Worm (Caenorhabditis elegans) whole organism, late embryonic: ENCODE measurements around the gene Y38C1AA.1.

Experiments
- C08G9.2 ChIP-seq: sonication (generic microtip); optimal IDR thresholded peaks from 2 replicates; lab custom pipeline; 2016; ENCODE audit warnings: mild to moderate bottlenecking, missing genetic modification characterization, moderate library complexity, missing compliant biosample characterization
- C38D4.7 ChIP-seq: fragments of 200-800 bp; sonication (Bioruptor generic); optimal IDR thresholded peaks from 2 replicates; lab custom pipeline; 2018; ENCODE audit warnings: mild to moderate bottlenecking, missing genetic modification characterization, moderate library complexity, missing compliant biosample characterization
- F13H6.1 ChIP-seq: sonication (generic microtip); optimal IDR thresholded peaks from 2 replicates; lab custom pipeline; 2016; ENCODE audit warnings: missing genetic modification characterization, missing compliant biosample characterization
- K02D7.2 ChIP-seq: sonication (generic microtip); optimal IDR thresholded peaks from 2 replicates; lab custom pipeline; 2017; ENCODE audit warnings: mild to moderate bottlenecking, missing genetic modification characterization, missing compliant biosample characterization
- T23F11.4 ChIP-seq: fragments of 200-800 bp; sonication (Bioruptor generic); optimal IDR thresholded peaks from 2 replicates; lab custom pipeline; 2018; ENCODE audit warnings: mild to moderate bottlenecking, missing genetic modification characterization, missing compliant biosample characterization
- ama-1 ChIP-seq: fragments of 150-350 bp; optimal IDR thresholded peaks from 2 replicates; lab custom pipeline; 2014
- ceh-18 ChIP-seq: sonication (generic microtip); optimal IDR thresholded peaks from 2 replicates; lab custom pipeline; 2016; ENCODE audit warnings: missing genetic modification characterization, missing compliant biosample characterization
- ceh-2 ChIP-seq: sonication (generic microtip); optimal IDR thresholded peaks from 2 replicates; lab custom pipeline; 2016; ENCODE audit warnings: missing genotype, missing genetic modification characterization, missing compliant biosample characterization
- ceh-30 ChIP-seq: fragments of 150-350 bp; optimal IDR thresholded peaks from 2 replicates; lab custom pipeline; 2014; ENCODE audit warnings: missing biosample characterization, missing genetic modification characterization
- ceh-34 ChIP-seq: sonication (generic microtip); optimal IDR thresholded peaks from 2 replicates; lab custom pipeline; 2016; ENCODE audit warnings: mild to moderate bottlenecking, missing genetic modification characterization, missing compliant biosample characterization
- ceh-48 ChIP-seq: sonication (generic microtip); optimal IDR thresholded peaks from 2 replicates; lab custom pipeline; 2016; ENCODE audit warnings: missing genetic modification characterization, inconsistent platforms, missing compliant biosample characterization
- che-1 ChIP-seq: sonication (generic microtip); optimal IDR thresholded peaks from 2 replicates; lab custom pipeline; 2016; ENCODE audit warnings: mild to moderate bottlenecking, missing genetic modification characterization, missing compliant biosample characterization
- dmd-4 ChIP-seq: sonication (generic microtip); optimal IDR thresholded peaks from 2 replicates; lab custom pipeline; 2016; ENCODE audit warnings: borderline replicate concordance, missing genetic modification characterization, missing compliant biosample characterization
- elt-4 ChIP-seq: sonication (generic microtip); optimal IDR thresholded peaks from 2 replicates; lab custom pipeline; 2016; ENCODE audit warnings: missing genetic modification characterization, missing compliant biosample characterization
- ets-4 ChIP-seq: sonication (generic microtip); optimal IDR thresholded peaks from 2 replicates; lab custom pipeline; 2016; ENCODE audit warnings: missing genetic modification characterization, missing compliant biosample characterization
- eyg-1 ChIP-seq: sonication (generic microtip); optimal IDR thresholded peaks from 2 replicates; lab custom pipeline; 2016; ENCODE audit warnings: missing genotype, missing genetic modification characterization, missing compliant biosample characterization
- fkh-6 ChIP-seq: sonication (generic microtip); optimal IDR thresholded peaks from 2 replicates; lab custom pipeline; 2016; ENCODE audit warnings: missing genetic modification characterization, missing compliant biosample characterization
- hlh-15 ChIP-seq: sonication (generic microtip); optimal IDR thresholded peaks from 2 replicates; lab custom pipeline; 2016; ENCODE audit warnings: missing genetic modification characterization, missing compliant biosample characterization
- hlh-6 ChIP-seq: sonication (generic microtip); optimal IDR thresholded peaks from 2 replicates; lab custom pipeline; 2016; ENCODE audit warnings: missing genotype, missing genetic modification characterization, missing compliant biosample characterization
- madf-2 ChIP-seq: sonication (generic microtip); optimal IDR thresholded peaks from 2 replicates; lab custom pipeline; 2017; ENCODE audit warnings: missing genetic modification characterization, missing compliant biosample characterization
- mec-3 ChIP-seq: sonication (generic microtip); optimal IDR thresholded peaks from 2 replicates; lab custom pipeline; 2016; ENCODE audit warnings: borderline replicate concordance, missing genetic modification characterization, missing compliant biosample characterization
- nfya-1 ChIP-seq: sonication (generic microtip); optimal IDR thresholded peaks from 2 replicates; lab custom pipeline; 2017; ENCODE audit warnings: missing genetic modification characterization, mild to moderate bottlenecking, missing compliant biosample characterization, antibody characterized with exemption, moderate library complexity
- nhr-11 ChIP-seq: fragments of 150-350 bp; optimal IDR thresholded peaks from 2 replicates; lab custom pipeline; 2014; ENCODE audit warnings: missing biosample characterization, missing genetic modification characterization
- nhr-232 ChIP-seq: sonication (generic microtip); optimal IDR thresholded peaks from 2 replicates; lab custom pipeline; 2016; ENCODE audit warnings: missing genetic modification characterization, missing compliant biosample characterization
- npax-4 ChIP-seq: sonication (generic microtip); optimal IDR thresholded peaks from 2 replicates; lab custom pipeline; 2016; ENCODE audit warnings: missing genetic modification characterization, missing compliant biosample characterization
- odd-2 ChIP-seq: sonication (generic microtip); optimal IDR thresholded peaks from 2 replicates; lab custom pipeline; 2017; ENCODE audit warnings: antibody characterized with exemption, mild to moderate bottlenecking, missing genetic modification characterization, missing compliant biosample characterization
- pat-9 ChIP-seq: fragments of 200-800 bp; sonication (Bioruptor generic); optimal IDR thresholded peaks from 2 replicates; lab custom pipeline; 2018; ENCODE audit warnings: mild to moderate bottlenecking, missing genetic modification characterization, moderate library complexity, missing compliant biosample characterization
- pax-1 ChIP-seq: fragments of 150-350 bp; optimal IDR thresholded peaks from 2 replicates; lab custom pipeline; 2014; ENCODE audit warnings: missing biosample characterization, missing genetic modification characterization
- pha-4 ChIP-seq: fragments of 150-350 bp; optimal IDR thresholded peaks from 2 replicates; lab custom pipeline; 2018; ENCODE audit warnings: missing biosample characterization, missing genetic modification reagents, missing genetic modification characterization
- pqm-1 ChIP-seq: sonication (generic microtip); optimal IDR thresholded peaks from 2 replicates; lab custom pipeline; 2016; ENCODE audit warnings: missing genetic modification characterization, missing compliant biosample characterization
- pros-1 ChIP-seq: fragments of 150-350 bp; optimal IDR thresholded peaks from 2 replicates; lab custom pipeline; 2014; ENCODE audit warnings: missing biosample characterization, missing genetic modification reagents, missing genetic modification characterization
- ref-2 ChIP-seq: sonication (generic microtip); optimal IDR thresholded peaks from 2 replicates; lab custom pipeline; 2016; ENCODE audit warnings: missing genetic modification characterization, missing compliant biosample characterization
- rnt-1 ChIP-seq: sonication (generic microtip); optimal IDR thresholded peaks from 2 replicates; lab custom pipeline; 2016; ENCODE audit warnings: missing genetic modification characterization, missing compliant biosample characterization
- sox-4 ChIP-seq: sonication (generic microtip); optimal IDR thresholded peaks from 2 replicates; lab custom pipeline; 2017; ENCODE audit warnings: mild to moderate bottlenecking, missing genetic modification characterization, inconsistent platforms, missing compliant biosample characterization
- syd-9 ChIP-seq: sonication (generic microtip); optimal IDR thresholded peaks from 2 replicates; lab custom pipeline; 2016; ENCODE audit warnings: mild to moderate bottlenecking, missing genetic modification characterization, moderate library complexity, missing compliant biosample characterization
- tbx-2 ChIP-seq: sonication (generic microtip); optimal IDR thresholded peaks from 2 replicates; lab custom pipeline; 2016; ENCODE audit warnings: missing genetic modification characterization, missing compliant biosample characterization
- tbx-7 ChIP-seq: sonication (generic microtip); optimal IDR thresholded peaks from 2 replicates; lab custom pipeline; 2016; ENCODE audit warnings: missing genotype, missing genetic modification characterization, missing compliant biosample characterization
- unc-3 ChIP-seq, 2 experiments: fragments of 200-800 bp in 1 of 2; sonication (Bioruptor generic) in 1 of 2; sonication (generic microtip) in 1 of 2; conservative IDR thresholded peaks in 1 of 2; optimal IDR thresholded peaks in 1 of 2; 2 replicates each; pipeline versions ENCODE4 v1.3.6 to Lab custom; 2016 to 2022; ENCODE audit warnings: missing compliant biosample characterization in 2 of 2, missing genetic modification characterization in 2 of 2, missing genetic modification reagents in 1 of 2
- unc-42 ChIP-seq: sonication (generic microtip); optimal IDR thresholded peaks from 2 replicates; lab custom pipeline; 2016; ENCODE audit warnings: missing genotype, missing genetic modification characterization, missing compliant biosample characterization
- unc-86 ChIP-seq: sonication (generic microtip); optimal IDR thresholded peaks from 2 replicates; lab custom pipeline; 2016; ENCODE audit warnings: missing genetic modification characterization, missing compliant biosample characterization
- ztf-16 ChIP-seq: sonication (generic microtip); optimal IDR thresholded peaks from 2 replicates; lab custom pipeline; 2017; ENCODE audit warnings: missing genetic modification characterization, missing compliant biosample characterization

Gene Y38C1AA.1

DNA sequence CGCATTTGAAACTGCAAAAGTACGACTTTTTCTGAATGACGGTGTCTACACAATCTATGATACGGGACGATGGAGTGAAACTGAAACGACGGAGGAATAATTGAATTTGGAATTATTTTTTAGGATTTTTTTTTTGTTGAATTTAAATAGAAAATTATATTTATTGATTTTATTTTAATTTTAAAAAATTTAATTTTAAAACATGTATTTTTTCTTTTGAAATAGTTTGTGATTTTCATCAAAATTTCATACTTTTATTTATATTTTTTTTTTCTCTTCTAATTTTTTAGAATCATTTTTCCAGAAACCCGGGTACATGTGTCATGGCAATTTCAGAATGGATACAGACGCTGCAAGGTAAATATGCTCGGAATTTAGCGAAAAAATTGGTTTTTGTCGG is at the start of gene Y38C1AA.1:
Gene Y38C1AA.1, plus strand, starts transcription at position 301 of the 400 bp plus-strand sequence.
- TF ChIP-seq npax-4 (tag; lab: Kevin White, UChicago) (no peak), che-1 (tag; lab: Kevin White, UChicago) (no peak), hlh-6 (no peak), K02D7.2 (tag; lab: Kevin White, UChicago) (no peak), ceh-34 (tag; lab: Kevin White, UChicago) (no peak), nhr-11 (tag; lab: Kevin White, UChicago) (no peak), odd-2 (tag; lab: Kevin White, UChicago) (no peak), ztf-16 (tag; lab: Kevin White, UChicago) (no peak), unc-86 (tag; lab: Kevin White, UChicago) (no peak), F13H6.1 (tag; lab: Kevin White, UChicago) (no peak), ets-4 (tag; lab: Kevin White, UChicago) (no peak), fkh-6 (tag; lab: Kevin White, UChicago) (no peak)

DNA sequence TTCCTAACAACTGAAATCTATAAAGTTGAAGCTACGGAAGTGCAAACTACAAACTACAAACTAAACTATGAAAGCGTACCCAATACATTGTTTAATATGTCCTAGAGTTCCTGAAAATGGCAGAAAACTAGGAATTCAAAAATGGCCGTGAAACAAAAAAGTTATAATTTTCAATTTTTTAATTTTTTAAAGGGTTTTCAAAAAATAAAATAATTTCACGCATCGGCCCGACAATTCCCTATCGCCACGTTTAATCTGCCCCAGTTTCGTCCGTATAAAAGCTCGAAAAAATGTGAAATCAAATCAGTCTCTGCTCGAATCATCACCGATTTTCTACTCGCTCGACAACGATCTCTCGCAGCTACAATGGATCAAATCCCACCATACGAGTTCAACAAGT is 49.3 kb upstream of the Y38C1AA.1 start, which contains the start of gene Y38C1AA.7:
Gene Y38C1AA.7, plus strand, starts transcription at position 301 of the 400 bp plus-strand sequence.
- TF ChIP-seq fkh-6 (tag; lab: Kevin White, UChicago) (no peak), nfya-1 (tag; lab: Kevin White, UChicago) (no peak), mec-3 (tag; lab: Kevin White, UChicago) (no peak), ceh-18 (tag; lab: Kevin White, UChicago) (no peak), tbx-2 (tag; lab: Kevin White, UChicago) (no peak), F13H6.1 (tag; lab: Kevin White, UChicago) (no peak), unc-3 (GFP tag; conservative IDR thresholded peaks at IDR 0.05; lab: Robert Waterston, UW) (no peak), unc-3 (tag; optimal IDR thresholded peaks at IDR 0.05; lab: Kevin White, UChicago) (no peak), pqm-1 (no peak), npax-4 (tag; lab: Kevin White, UChicago) (no peak), hlh-15 (no peak), ztf-16 (tag; lab: Kevin White, UChicago) (no peak), ets-4 (tag; lab: Kevin White, UChicago) (no peak)

ce11 chrIV:159864-160263 is 48.1 kb upstream of the Y38C1AA.1 start, which contains the start of gene Y38C1AA.19:
Gene Y38C1AA.19, plus strand, starts transcription at chrIV:160164.
- TF ChIP-seq fkh-6 (tag; lab: Kevin White, UChicago) (no peak), ceh-2 (tag; lab: Kevin White, UChicago) (no peak)
- TF ChIP-seq, all 69 proteins: peak for 0

DNA sequence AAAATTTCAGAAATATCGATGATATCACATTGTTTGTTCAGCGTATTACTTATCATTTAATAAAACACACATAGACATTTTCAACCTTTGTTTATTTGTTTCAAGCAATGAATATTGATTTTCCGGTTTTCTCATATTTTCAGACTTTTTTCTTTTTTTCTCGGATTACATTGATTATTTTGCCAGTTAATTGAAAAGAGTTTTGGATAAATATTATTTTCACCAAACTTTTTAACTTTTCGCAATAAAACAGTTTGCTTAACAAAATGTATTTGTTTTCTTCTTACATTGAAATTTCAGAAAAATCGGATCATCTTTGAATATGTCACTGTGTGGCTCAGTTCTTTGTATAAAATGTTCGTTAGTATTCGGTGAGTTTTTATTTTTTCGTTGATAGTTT is 45.5 kb upstream of the Y38C1AA.1 start, which contains the start of gene Y38C1AA.6:
Gene Y38C1AA.6, plus strand, starts transcription at position 301 of the 400 bp plus-strand sequence.
- TF ChIP-seq pat-9 (tag; lab: Kevin White, UChicago) = no peak
- TF ChIP-seq ceh-18 (tag; lab: Kevin White, UChicago) = no peak
- no peak for TF ChIP-seq nhr-11 (tag; lab: Kevin White, UChicago)
- no peak for TF ChIP-seq syd-9 (tag; lab: Kevin White, UChicago)
- no peak for TF ChIP-seq eyg-1
- no peak for TF ChIP-seq mec-3 (tag; lab: Kevin White, UChicago)
- no peak for TF ChIP-seq hlh-15
- TF ChIP-seq pros-1 (tag; lab: Kevin White, UChicago) = no peak
- TF ChIP-seq ceh-30 (tag; lab: Kevin White, UChicago) = no peak
- TF ChIP-seq madf-2 (tag; lab: Kevin White, UChicago) = no peak
- no peak for TF ChIP-seq C38D4.7 (GFP tag; lab: Kevin White, UChicago)
- no peak for TF ChIP-seq nhr-232 (tag; lab: Kevin White, UChicago)
- no peak for TF ChIP-seq tbx-2 (tag; lab: Kevin White, UChicago)
- TF ChIP-seq rnt-1 (tag; lab: Kevin White, UChicago) = no peak
- no peak for TF ChIP-seq pax-1 (tag; lab: Kevin White, UChicago)
- no peak for TF ChIP-seq hlh-6
- no peak for TF ChIP-seq dmd-4 (tag; lab: Kevin White, UChicago)
- TF ChIP-seq unc-42 (tag; lab: Kevin White, UChicago) = no peak

ce11 chrIV:164777-165176 is 43.2 kb upstream of the Y38C1AA.1 start, which contains the start of gene cutl-24:
Gene cutl-24, plus strand, starts transcription at chrIV:165077.
- TF ChIP-seq rnt-1 (tag; lab: Kevin White, UChicago) (no peak), ref-2 (tag; lab: Kevin White, UChicago) (no peak), ama-1 (lab: Kevin White, UChicago) (no peak), unc-3 (GFP tag; conservative IDR thresholded peaks at IDR 0.05; lab: Robert Waterston, UW) (no peak), unc-3 (tag; optimal IDR thresholded peaks at IDR 0.05; lab: Kevin White, UChicago) (no peak), tbx-7 (tag; lab: Kevin White, UChicago) (no peak), C08G9.2 (tag; lab: Kevin White, UChicago) (no peak), ceh-48 (tag; lab: Kevin White, UChicago) (no peak), elt-4 (tag; lab: Kevin White, UChicago) (no peak), T23F11.4 (GFP tag; lab: Kevin White, UChicago) (no peak), pha-4 (no peak), F13H6.1 (tag; lab: Kevin White, UChicago) (no peak), sox-4 (tag; lab: Kevin White, UChicago) (no peak)
